Fruit fly (Drosophila melanogaster) whole organism, larva: ENCODE results near the gene alpha-PheRS.

Source experiments
- noc ChIP-seq: fragments of 200-800 bp; sonication (Bioruptor generic); optimal IDR thresholded peaks from 3 replicates; lab custom pipeline; 2019; ENCODE audit warnings: missing biosample characterization, mild to moderate bottlenecking, missing genetic modification characterization, moderate library complexity

alpha-PheRS gene

dm6 chrX:8158942-8159472 lies 13.6 kb upstream of the alpha-PheRS start:
- TF ChIP-seq noc (tag; lab: Kevin White, UChicago): no peak

dm6 chrX:8157294-8157693 lies 11.9 kb upstream of the alpha-PheRS start, which contains the start of the genes Traf6 and GIIIspla2:
Traf6 (minus strand) TSS chrX:8157386.
GIIIspla2 (plus strand) TSS chrX:8157628.
- TF ChIP-seq noc (tag; lab: Kevin White, UChicago): peak; percentile 78

- TF ChIP-seq noc (tag; lab: Kevin White, UChicago): no peak
Measured at dm6 chrX:8152718-8153117, 7.3 kb upstream of the alpha-PheRS start, which contains the start of gene CG18262. CG18262 (plus strand) TSS chrX:8152948.

dm6 chrX:8152077-8152476 lies 6.7 kb upstream of the alpha-PheRS start, which contains the start of gene Gbeta5:
Gbeta5 (minus strand) TSS chrX:8152275.
- no peak for TF ChIP-seq noc (tag; lab: Kevin White, UChicago)

- TF ChIP-seq noc (tag; lab: Kevin White, UChicago): no peak
Measured at dm6 chrX:8148556-8148955, 3.2 kb upstream of the alpha-PheRS start, which contains the start of gene CG10959. CG10959 (plus strand) TSS chrX:8148783.

- no peak for TF ChIP-seq noc (tag; lab: Kevin White, UChicago)
Measured at dm6 chrX:8147649-8148048, 2.2 kb upstream of the alpha-PheRS start, which contains the start of gene CG15336. CG15336 (plus strand) TSS chrX:8147949.

- TF ChIP-seq noc (tag; lab: Kevin White, UChicago): peak; percentile 91
Measured at dm6 chrX:8143537-8143936, 1.9 kb downstream of the alpha-PheRS start, which contains the start of gene CG17982. CG17982 (minus strand) TSS chrX:8143835.

- no peak for TF ChIP-seq noc (tag; lab: Kevin White, UChicago)
Measured at dm6 chrX:8142067-8142462, 3.3 kb downstream of the alpha-PheRS start, which contains the start of gene Smox. Smox (minus strand) TSS chrX:8142279.

dm6 chrX:8141353-8142066 lies 3.9 kb downstream of the alpha-PheRS start:
- TF ChIP-seq noc (tag; lab: Kevin White, UChicago): peak; percentile 45

- TF ChIP-seq noc (tag; lab: Kevin White, UChicago): no peak
Measured at dm6 chrX:8140707-8141106, 4.7 kb downstream of the alpha-PheRS start.

- TF ChIP-seq noc (tag; lab: Kevin White, UChicago): no peak
Measured at dm6 chrX:8137285-8137684, 8.1 kb downstream of the alpha-PheRS start.

- no peak for TF ChIP-seq noc (tag; lab: Kevin White, UChicago)
Measured at dm6 chrX:8135420-8135874, 10.0 kb downstream of the alpha-PheRS start, which contains the start of the genes cyr and CG2120. cyr (minus strand) TSS chrX:8135713. CG2120 (plus strand) TSS chrX:8135824.

dm6 chrX:8131693-8132313 lies 13.6 kb downstream of the alpha-PheRS start, which contains the start of gene CG10958:
CG10958 (plus strand) TSS chrX:8132285.
- TF ChIP-seq noc (tag; lab: Kevin White, UChicago): peak; percentile 68

dm6 chrX:8129204-8129997 lies 16.0 kb downstream of the alpha-PheRS start, which contains the start of gene CG2116:
CG2116 (plus strand) TSS chrX:8129812.
- TF ChIP-seq noc (tag; lab: Kevin White, UChicago): no peak

dm6 chrX:8128133-8128532 lies 17.3 kb downstream of the alpha-PheRS start:
- TF ChIP-seq noc (tag; lab: Kevin White, UChicago): no peak
